Fruit fly (Drosophila melanogaster) whole organism, prepupa: ENCODE results near the gene Dyro.
A peak's percentile ranks its signal among the peaks of the same experiment; 100 is the strongest.

ENCODE experiments used
- Blimp-1 ChIP-seq: fragments of 200-800 bp; sonication (Bioruptor generic); optimal IDR thresholded peaks from 3 replicates; lab custom pipeline; 2017; ENCODE audit warnings: missing biosample characterization, missing genetic modification characterization, mild to moderate bottlenecking, moderate library complexity, missing genetic modification reagents
- CG10631 ChIP-seq: fragments of 200-800 bp; sonication (Bioruptor generic); optimal IDR thresholded peaks from 2 replicates; lab custom pipeline; 2016; ENCODE audit warnings: missing biosample characterization, missing genetic modification characterization
- CG10669 ChIP-seq: fragments of 200-800 bp; sonication (Bioruptor generic); optimal IDR thresholded peaks from 3 replicates; lab custom pipeline; 2018; ENCODE audit warnings: missing biosample characterization, mild to moderate bottlenecking, missing genetic modification characterization, moderate library complexity
- CG11294 ChIP-seq: fragments of 200-800 bp; sonication (Bioruptor generic); IDR thresholded peaks from 2 replicates; pipeline ENCODE4 v1.3.6; 2022; ENCODE audit warnings: missing biosample characterization, missing genetic modification characterization
- CG11902 ChIP-seq: fragments of 200-800 bp; sonication (Bioruptor generic); optimal IDR thresholded peaks from 3 replicates; lab custom pipeline; 2016; ENCODE audit warnings: missing biosample characterization, missing genetic modification characterization
- CG15336 ChIP-seq: fragments of 200-800 bp; sonication (Bioruptor generic); IDR thresholded peaks from 2 replicates; pipeline ENCODE4 v1.3.6; 2022; ENCODE audit warnings: missing biosample characterization, missing genetic modification characterization
- CG16779 ChIP-seq: fragments of 200-800 bp; sonication (Bioruptor generic); optimal IDR thresholded peaks from 3 replicates; lab custom pipeline; 2017; ENCODE audit warnings: missing biosample characterization, mild to moderate bottlenecking, missing genetic modification characterization
- CG34406 ChIP-seq: fragments of 200-800 bp; sonication (Bioruptor generic); optimal IDR thresholded peaks from 3 replicates; lab custom pipeline; 2016; ENCODE audit warnings: missing biosample characterization, missing genetic modification characterization
- CG3919 ChIP-seq: fragments of 200-800 bp; sonication (Bioruptor generic); optimal IDR thresholded peaks from 3 replicates; lab custom pipeline; 2016; ENCODE audit warnings: missing biosample characterization, missing genetic modification characterization
- CG6163 ChIP-seq: fragments of 200-800 bp; sonication (Bioruptor generic); IDR thresholded peaks from 3 replicates; pipeline ENCODE4 v1.3.6; 2022; ENCODE audit warnings: missing biosample characterization, missing genetic modification characterization
- CG6276 ChIP-seq: fragments of 200-800 bp; sonication (Bioruptor generic); optimal IDR thresholded peaks from 2 replicates; lab custom pipeline; 2017; ENCODE audit warnings: missing biosample characterization, mild to moderate bottlenecking, missing genetic modification characterization
- CG6792 ChIP-seq: fragments of 200-800 bp; sonication (Bioruptor generic); optimal IDR thresholded peaks from 3 replicates; lab custom pipeline; 2016; ENCODE audit warnings: missing biosample characterization, missing genetic modification characterization
- CG6808 ChIP-seq: fragments of 200-800 bp; sonication (Bioruptor generic); optimal IDR thresholded peaks from 3 replicates; lab custom pipeline; 2017; ENCODE audit warnings: missing biosample characterization, missing genetic modification characterization, mild to moderate bottlenecking, moderate library complexity, missing genetic modification reagents
- CG6854 ChIP-seq: fragments of 200-800 bp; sonication (Bioruptor generic); optimal IDR thresholded peaks from 2 replicates; lab custom pipeline; 2017; ENCODE audit warnings: missing biosample characterization, mild to moderate bottlenecking, missing genetic modification characterization
- CG8119 ChIP-seq: fragments of 200-800 bp; sonication (Bioruptor generic); IDR thresholded peaks from 3 replicates; pipeline ENCODE4 v1.3.6; 2022; ENCODE audit warnings: missing biosample characterization, missing genetic modification characterization
- CG8632 ChIP-seq: fragments of 200-800 bp; sonication (Bioruptor generic); optimal IDR thresholded peaks from 3 replicates; lab custom pipeline; 2016; ENCODE audit warnings: missing biosample characterization, missing genetic modification characterization
- CG9139 ChIP-seq: fragments of 200-800 bp; sonication (Bioruptor generic); optimal IDR thresholded peaks from 3 replicates; lab custom pipeline; 2017; ENCODE audit warnings: missing biosample characterization, mild to moderate bottlenecking, missing genetic modification characterization
- Eip78C ChIP-seq: fragments of 200-800 bp; sonication (Bioruptor generic); peaks from one replicate; lab custom pipeline; 2016; ENCODE audit warnings: missing biosample characterization, missing genetic modification characterization
- Ets21C ChIP-seq: fragments of 200-800 bp; sonication (Bioruptor generic); optimal IDR thresholded peaks from 3 replicates; lab custom pipeline; 2016; ENCODE audit warnings: missing biosample characterization, missing genetic modification characterization
- Ets96B ChIP-seq: fragments of 200-800 bp; optimal IDR thresholded peaks from 2 replicates; lab custom pipeline; 2019; ENCODE audit warnings: missing biosample characterization, mild to moderate bottlenecking, missing genetic modification characterization, moderate library complexity
- Hr4 ChIP-seq: fragments of 200-800 bp; sonication (Bioruptor generic); optimal IDR thresholded peaks from 3 replicates; lab custom pipeline; 2016; ENCODE audit warnings: missing biosample characterization, missing genetic modification characterization
- Lpt ChIP-seq: fragments of 200-800 bp; sonication (Bioruptor generic); optimal IDR thresholded peaks from 3 replicates; lab custom pipeline; 2016; ENCODE audit warnings: missing biosample characterization, missing genetic modification characterization
- Met ChIP-seq: fragments of 200-800 bp; sonication (Bioruptor generic); optimal IDR thresholded peaks from 3 replicates; lab custom pipeline; 2016; ENCODE audit warnings: missing biosample characterization, missing genetic modification characterization
- OdsH ChIP-seq: fragments of 200-800 bp; sonication (Bioruptor generic); optimal IDR thresholded peaks from 3 replicates; lab custom pipeline; 2016; ENCODE audit warnings: missing biosample characterization, missing genetic modification characterization
- Sox102F ChIP-seq: fragments of 200-800 bp; sonication (Bioruptor generic); optimal IDR thresholded peaks from 2 replicates; lab custom pipeline; 2016; ENCODE audit warnings: missing biosample characterization, mild to moderate bottlenecking, missing genetic modification characterization
- Sox15 ChIP-seq: fragments of 200-800 bp; sonication (Bioruptor generic); optimal IDR thresholded peaks from 3 replicates; lab custom pipeline; 2016; ENCODE audit warnings: missing biosample characterization, missing genetic modification characterization
- acj6 ChIP-seq: fragments of 200-800 bp; sonication (Bioruptor generic); optimal IDR thresholded peaks from 3 replicates; lab custom pipeline; 2016; ENCODE audit warnings: missing biosample characterization, missing genetic modification characterization
- dac ChIP-seq: fragments of 200-800 bp; sonication (Bioruptor generic); optimal IDR thresholded peaks from 2 replicates; lab custom pipeline; 2017; ENCODE audit warnings: missing biosample characterization, mild to moderate bottlenecking, missing genetic modification characterization
- dsx ChIP-seq: fragments of 200-800 bp; optimal IDR thresholded peaks from 3 replicates; lab custom pipeline; 2019; ENCODE audit warnings: missing biosample characterization, mild to moderate bottlenecking, missing genetic modification characterization, moderate library complexity; ENCODE audit not compliant: poor library complexity, severe bottlenecking
- eg ChIP-seq: fragments of 200-800 bp; sonication (Bioruptor generic); IDR thresholded peaks from 3 replicates; pipeline ENCODE4 v1.3.6; 2022; ENCODE audit warnings: missing biosample characterization, missing genetic modification characterization
- esn ChIP-seq: fragments of 200-800 bp; sonication (Bioruptor generic); optimal IDR thresholded peaks from 2 replicates; lab custom pipeline; 2016; ENCODE audit warnings: missing biosample characterization, mild to moderate bottlenecking, missing genetic modification characterization, moderate library complexity
- fd59A ChIP-seq: fragments of 200-800 bp; sonication (Bioruptor generic); optimal IDR thresholded peaks from 2 replicates; lab custom pipeline; 2017; ENCODE audit warnings: missing biosample characterization, mild to moderate bottlenecking, missing genetic modification characterization, missing genetic modification reagents
- fd85E ChIP-seq: fragments of 200-800 bp; sonication (Bioruptor generic); optimal IDR thresholded peaks from 3 replicates; lab custom pipeline; 2016; ENCODE audit warnings: missing biosample characterization, missing genetic modification characterization
- fkh ChIP-seq: fragments of 200-800 bp; sonication (Bioruptor generic); optimal IDR thresholded peaks from 3 replicates; lab custom pipeline; 2017; ENCODE audit warnings: missing biosample characterization, mild to moderate bottlenecking, missing genetic modification characterization, moderate library complexity
- net ChIP-seq: fragments of 200-800 bp; sonication (Bioruptor generic); optimal IDR thresholded peaks from 3 replicates; lab custom pipeline; 2016; ENCODE audit warnings: missing biosample characterization, missing genetic modification characterization
- salr ChIP-seq, 2 experiments: fragments of 200-800 bp; sonication (Bioruptor generic); optimal IDR thresholded peaks; 3 replicates each; lab custom pipeline; 2016 to 2018; ENCODE audit warnings: missing biosample characterization in 2 of 2, missing genetic modification characterization in 2 of 2, mild to moderate bottlenecking in 1 of 2
- svp ChIP-seq: fragments of 200-800 bp; sonication (Bioruptor generic); peaks from one replicate; lab custom pipeline; 2016; ENCODE audit warnings: missing biosample characterization, missing genetic modification characterization
- topi ChIP-seq: fragments of 200-800 bp; sonication (Bioruptor generic); optimal IDR thresholded peaks from 3 replicates; lab custom pipeline; 2016; ENCODE audit warnings: missing biosample characterization, missing genetic modification characterization
- vri ChIP-seq: fragments of 200-800 bp; sonication (Bioruptor generic); optimal IDR thresholded peaks from 3 replicates; lab custom pipeline; 2016; ENCODE audit warnings: missing biosample characterization, mild to moderate bottlenecking, missing genetic modification characterization

Dyro gene

dm6 chr3L:11289130-11289716 is 6.5 kb downstream of the Dyro start:
- TF ChIP-seq fd85E (GFP tag; lab: Kevin White, UChicago), result no peak
- no peak for TF ChIP-seq Met (GFP tag; lab: Kevin White, UChicago)
- TF ChIP-seq eg, result peak; percentile 48; the same call in 2 of the 3 replicates
- TF ChIP-seq CG10631 (GFP tag; lab: Kevin White, UChicago), result no peak
- no peak for TF ChIP-seq CG16779 (tag; lab: Kevin White, UChicago)
- TF ChIP-seq CG11902 (GFP tag; lab: Kevin White, UChicago), result no peak
- TF ChIP-seq CG11294, result no peak
- TF ChIP-seq CG3919 (GFP tag; lab: Kevin White, UChicago), result peak; percentile 26
- TF ChIP-seq CG9139 (GFP tag; lab: Kevin White, UChicago), result no peak
- 0 out of 3 replicates have a peak, but pooled peaks have one; percentile 34 for TF ChIP-seq CG6163
- no peak for TF ChIP-seq Sox15 (GFP tag; lab: Kevin White, UChicago)
- TF ChIP-seq dsx (GFP tag; lab: Kevin White, UChicago), result no peak

- TF ChIP-seq CG11294, result no peak
- peak; percentile 33 for TF ChIP-seq esn
- peak; percentile 31 for TF ChIP-seq Met (GFP tag; lab: Kevin White, UChicago)
- peak; percentile 12 for TF ChIP-seq Sox102F (GFP tag; lab: Kevin White, UChicago)
- peak; percentile 58 for TF ChIP-seq Eip78C (GFP tag; lab: Kevin White, UChicago)
- TF ChIP-seq svp (GFP tag; lab: Kevin White, UChicago), result peak; percentile 13
- TF ChIP-seq CG34406 (GFP tag; lab: Kevin White, UChicago), result peak; percentile 23
- TF ChIP-seq vri (GFP tag; lab: Kevin White, UChicago), result peak; percentile 5
- TF ChIP-seq fd59A (GFP tag; lab: Kevin White, UChicago), result no peak
- TF ChIP-seq topi (GFP tag; lab: Kevin White, UChicago), result peak; percentile 11
These were observed 7.7 kb downstream of the Dyro start for dm6 chr3L:11287977-11288376.

- no peak for TF ChIP-seq CG15336
- TF ChIP-seq CG6854 (GFP tag; lab: Kevin White, UChicago), result no peak
- TF ChIP-seq eg, result no peak
- TF ChIP-seq Eip78C (GFP tag; lab: Kevin White, UChicago), result peak; percentile 53
- peak; percentile 79 for TF ChIP-seq fkh (GFP tag; lab: Kevin White, UChicago)
These were observed 9.1 kb downstream of the Dyro start for dm6 chr3L:11286603-11287011.

dm6 chr3L:11285572-11286276 is 10.0 kb downstream of the Dyro start:
- TF ChIP-seq svp (GFP tag; lab: Kevin White, UChicago) (peak; percentile 25), CG6163 (0 out of 3 replicates have a peak, but pooled peaks have one; percentile 28), fkh (GFP tag; lab: Kevin White, UChicago) (peak; percentile 72), fd85E (GFP tag; lab: Kevin White, UChicago) (no peak)

dm6 chr3L:11285066-11285465 is 10.7 kb downstream of the Dyro start:
- TF ChIP-seq eg (peak; percentile 80), CG6792 (GFP tag; lab: Kevin White, UChicago) (no peak), dac (no peak), Ets96B (peak; percentile 9), Ets21C (GFP tag; lab: Kevin White, UChicago) (no peak), Eip78C (GFP tag; lab: Kevin White, UChicago) (peak; percentile 50), Hr4 (GFP tag; lab: Kevin White, UChicago) (no peak), CG6808 (GFP tag; lab: Kevin White, UChicago) (no peak), CG6163 (peak; percentile 65; the same call in 2 of the 3 replicates), CG9139 (GFP tag; lab: Kevin White, UChicago) (no peak), CG8119 (GFP tag; lab: Robert Waterston, UW) (no peak), fd85E (GFP tag; lab: Kevin White, UChicago) (no peak), Lpt (GFP tag; lab: Kevin White, UChicago) (peak; percentile 47), acj6 (GFP tag; lab: Kevin White, UChicago) (no peak), CG10669 (GFP tag; lab: Kevin White, UChicago) (no peak), CG6276 (GFP tag; lab: Kevin White, UChicago) (peak; percentile 66), Sox102F (GFP tag; lab: Kevin White, UChicago) (no peak), CG3919 (GFP tag; lab: Kevin White, UChicago) (peak; percentile 36), fkh (GFP tag; lab: Kevin White, UChicago) (no peak), topi (GFP tag; lab: Kevin White, UChicago) (peak; percentile 15), salr (GFP tag; optimal IDR thresholded peaks at IDR 0.05; lab: Kevin White, UChicago) (no peak), CG8632 (GFP tag; lab: Kevin White, UChicago) (no peak), dsx (GFP tag; lab: Kevin White, UChicago) (peak; percentile 65), OdsH (GFP tag; lab: Kevin White, UChicago) (no peak), Met (GFP tag; lab: Kevin White, UChicago) (no peak), Blimp-1 (GFP tag; lab: Kevin White, UChicago) (no peak), CG11902 (GFP tag; lab: Kevin White, UChicago) (no peak), vri (GFP tag; lab: Kevin White, UChicago) (no peak), net (GFP tag; lab: Kevin White, UChicago) (no peak)
